Worm (Caenorhabditis elegans) whole organism, late embryonic: ENCODE results near the gene maoc-1.

Experiments used
- K02D7.2 ChIP-seq: sonication (generic microtip); optimal IDR thresholded peaks from 2 replicates; lab custom pipeline; 2017; ENCODE audit warnings: mild to moderate bottlenecking, missing genetic modification characterization, missing compliant biosample characterization
- ama-1 ChIP-seq: fragments of 150-350 bp; optimal IDR thresholded peaks from 2 replicates; lab custom pipeline; 2014
- ceh-19 ChIP-seq: fragments of 200-800 bp; sonication (Bioruptor generic); optimal IDR thresholded peaks from 2 replicates; lab custom pipeline; 2018; ENCODE audit warnings: mild to moderate bottlenecking, missing genetic modification characterization, missing compliant biosample characterization
- ceh-45 ChIP-seq: fragments of 200-800 bp; sonication (Bioruptor generic); IDR thresholded peaks from 2 replicates; pipeline ENCODE4 v1.3.6; 2022; ENCODE audit warnings: missing genetic modification reagents, missing genetic modification characterization, missing compliant biosample characterization
- dve-1 ChIP-seq: sonication (generic microtip); optimal IDR thresholded peaks from 2 replicates; lab custom pipeline; 2017; ENCODE audit warnings: antibody characterized with exemption, mild to moderate bottlenecking, missing genetic modification characterization, missing compliant biosample characterization
- ets-4 ChIP-seq: sonication (generic microtip); optimal IDR thresholded peaks from 2 replicates; lab custom pipeline; 2016; ENCODE audit warnings: missing genetic modification characterization, missing compliant biosample characterization
- eyg-1 ChIP-seq: sonication (generic microtip); optimal IDR thresholded peaks from 2 replicates; lab custom pipeline; 2016; ENCODE audit warnings: missing genotype, missing genetic modification characterization, missing compliant biosample characterization
- fkh-10 ChIP-seq: fragments of 150-350 bp; optimal IDR thresholded peaks from 2 replicates; lab custom pipeline; 2014; ENCODE audit warnings: missing biosample characterization, missing genetic modification reagents, missing genetic modification characterization
- fkh-6 ChIP-seq: sonication (generic microtip); optimal IDR thresholded peaks from 2 replicates; lab custom pipeline; 2016; ENCODE audit warnings: missing genetic modification characterization, missing compliant biosample characterization
- hlh-30 ChIP-seq: sonication (generic microtip); optimal IDR thresholded peaks from 2 replicates; lab custom pipeline; 2017; ENCODE audit warnings: antibody characterized with exemption, missing genetic modification characterization, missing compliant biosample characterization; ENCODE audit not compliant: insufficient read depth
- pqm-1 ChIP-seq: sonication (generic microtip); optimal IDR thresholded peaks from 2 replicates; lab custom pipeline; 2016; ENCODE audit warnings: missing genetic modification characterization, missing compliant biosample characterization
- sox-4 ChIP-seq: sonication (generic microtip); optimal IDR thresholded peaks from 2 replicates; lab custom pipeline; 2017; ENCODE audit warnings: mild to moderate bottlenecking, missing genetic modification characterization, inconsistent platforms, missing compliant biosample characterization
- unc-55 ChIP-seq: sonication (generic microtip); optimal IDR thresholded peaks from 2 replicates; lab custom pipeline; 2017; ENCODE audit warnings: missing biosample characterization, missing genetic modification reagents, missing genetic modification characterization

- TF ChIP-seq fkh-10 = no peak
- TF ChIP-seq pqm-1 (tag; lab: Kevin White, UChicago) = no peak
- TF ChIP-seq fkh-6 = no peak
- TF ChIP-seq ama-1 (lab: Kevin White, UChicago) = no peak
- no peak for TF ChIP-seq K02D7.2 (tag; lab: Kevin White, UChicago)
- no peak for TF ChIP-seq sox-4 (tag; lab: Kevin White, UChicago)
- no peak for TF ChIP-seq dve-1 (tag; lab: Kevin White, UChicago)
- TF ChIP-seq ceh-45 (GFP tag; lab: Robert Waterston, UW) = no peak
- TF ChIP-seq ceh-19 = no peak
- no peak for TF ChIP-seq hlh-30 (tag; lab: Kevin White, UChicago)
- no peak for TF ChIP-seq unc-55 (GFP tag; lab: Kevin White, UChicago)
- TF ChIP-seq eyg-1 (tag; lab: Kevin White, UChicago) = no peak
- no peak for TF ChIP-seq ets-4
These were observed 38.7 kb upstream of the maoc-1 start for ce11 chrII:7157415-7157814.
